Fruit fly (Drosophila melanogaster): ENCODE measurements around the gene CG14826.

Gene CG14826

DNA sequence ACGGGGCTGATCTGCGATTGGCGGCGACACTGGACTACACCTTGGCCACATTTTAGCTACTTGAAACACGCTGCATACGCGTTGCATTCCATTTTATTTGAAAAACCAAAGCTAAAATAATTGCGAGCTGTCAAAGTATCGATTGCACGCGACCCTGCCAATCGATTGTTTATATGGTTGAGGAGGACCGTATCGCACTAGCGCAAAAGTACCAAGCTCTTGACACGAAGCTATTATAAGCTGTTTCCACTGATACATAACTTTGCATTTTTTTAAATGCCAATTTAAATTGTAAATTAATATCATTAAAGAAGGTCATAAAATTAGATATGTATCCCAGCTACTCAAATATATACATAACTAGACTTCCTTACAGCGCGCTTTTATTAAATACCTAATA, 14.9 kb downstream of the CG14826 start, which contains the start of gene Cdc27 (continued):
- TF ChIP-seq CG15011 (GFP tag; optimal IDR thresholded peaks at IDR 0.05) (no peak), Nf-YC (tag; optimal IDR thresholded peaks at IDR 0.05) (peak; percentile 38), Vsx1 (GFP tag; optimal IDR thresholded peaks at IDR 0.05) (no peak), pzg (GFP tag; optimal IDR thresholded peaks at IDR 0.05) (peak; percentile 89), CG12104 (GFP tag; optimal IDR thresholded peaks at IDR 0.05) (no peak), al (GFP tag; IDR thresholded peaks at IDR 0.05) (peak; percentile 20; the same call in 1 of the 2 replicates), schlank (tag; optimal IDR thresholded peaks at IDR 0.05) (no peak), exex (tag; optimal IDR thresholded peaks at IDR 0.05) (no peak), fd102C (GFP tag; optimal IDR thresholded peaks at IDR 0.05) (no peak), CG3995 (GFP tag; optimal IDR thresholded peaks at IDR 0.05) (no peak), mirr (GFP tag; optimal IDR thresholded peaks at IDR 0.05) (no peak), CG10979 (tag; optimal IDR thresholded peaks at IDR 0.05) (peak; percentile 25), Atf-2 (GFP tag; optimal IDR thresholded peaks at IDR 0.05) (peak; percentile 11), aop (GFP tag; IDR thresholded peaks at IDR 0.05) (no peak), CG14441 (GFP tag; IDR thresholded peaks at IDR 0.05) (no peak), jigr1 (GFP tag; IDR thresholded peaks at IDR 0.05) (no peak; the same call in 2 of the 3 replicates), NFAT (GFP tag; IDR thresholded peaks at IDR 0.05) (peak; percentile 38; the same call in 1 of the 2 replicates), btn (GFP tag; optimal IDR thresholded peaks at IDR 0.05) (no peak), CG12071 (GFP tag; optimal IDR thresholded peaks at IDR 0.05) (no peak), inv (GFP tag; IDR thresholded peaks at IDR 0.05; ENCODE audit: partially characterized antibody) (peak; percentile 64), pita (GFP tag; optimal IDR thresholded peaks at IDR 0.05) (no peak), zf30C (GFP tag; optimal IDR thresholded peaks at IDR 0.05) (peak; percentile 38), unpg (GFP tag; optimal IDR thresholded peaks at IDR 0.05) (peak; percentile 28), CG8478 (optimal IDR thresholded peaks at IDR 0.05) (no peak), NC2α (GFP tag; optimal IDR thresholded peaks at IDR 0.05) (no peak), CG16815 (GFP tag; optimal IDR thresholded peaks at IDR 0.05) (no peak), Hand (GFP tag; optimal IDR thresholded peaks at IDR 0.05) (no peak), Kr (GFP tag; optimal IDR thresholded peaks at IDR 0.05) (no peak), CG14965 (GFP tag; optimal IDR thresholded peaks at IDR 0.05; ENCODE audit: borderline replicate concordance) (no peak), Oli (tag; optimal IDR thresholded peaks at IDR 0.05) (no peak), corto (GFP tag; optimal IDR thresholded peaks at IDR 0.05) (no peak), CG17359 (tag; optimal IDR thresholded peaks at IDR 0.05) (peak; percentile 23), Abd-B (GFP tag; optimal IDR thresholded peaks at IDR 0.05) (peak; percentile 67), sna (GFP tag; IDR thresholded peaks at IDR 0.05; ENCODE audit: partially characterized antibody) (peak; percentile 75; the same call in 1 of the 2 replicates), cas (GFP tag; IDR thresholded peaks at IDR 0.05) (no peak), yki (optimal IDR thresholded peaks at IDR 0.05) (no peak), pum (GFP tag; optimal IDR thresholded peaks at IDR 0.05) (no peak), Rx (GFP tag; IDR thresholded peaks at IDR 0.05) (no peak), HLH54F (GFP tag; optimal IDR thresholded peaks at IDR 0.05) (peak; percentile 22), CG13424 (tag; optimal IDR thresholded peaks at IDR 0.05) (peak; percentile 57), B-H2 (GFP tag; optimal IDR thresholded peaks at IDR 0.05) (no peak), CG32772 (GFP tag; IDR thresholded peaks at IDR 0.05) (no peak), row (GFP tag; IDR thresholded peaks at IDR 0.05) (peak; percentile 90), CG15479 (GFP tag; optimal IDR thresholded peaks at IDR 0.05) (no peak), CG6689 (GFP tag; IDR thresholded peaks at IDR 0.05) (peak; percentile 41; the same call in 1 of the 2 replicates), Bdp1 (GFP tag; optimal IDR thresholded peaks at IDR 0.05) (no peak), CG10366 (GFP tag; IDR thresholded peaks at IDR 0.05) (peak; percentile 19; the same call in 1 of the 2 replicates), lmd (GFP tag; IDR thresholded peaks at IDR 0.05) (peak; percentile 29; the same call in 1 of the 2 replicates), Max (GFP tag; optimal IDR thresholded peaks at IDR 0.05) (peak; percentile 10), CG3726 (GFP tag; IDR thresholded peaks at IDR 0.05) (no peak), ftz-f1 (GFP tag; optimal IDR thresholded peaks at IDR 0.05) (peak; percentile 47), ems (GFP tag; optimal IDR thresholded peaks at IDR 0.05) (no peak)

All from whole organism, embryonic.